Fruit fly (Drosophila melanogaster): ENCODE measurements around the gene RecQ4.

Gene RecQ4

DNA sequence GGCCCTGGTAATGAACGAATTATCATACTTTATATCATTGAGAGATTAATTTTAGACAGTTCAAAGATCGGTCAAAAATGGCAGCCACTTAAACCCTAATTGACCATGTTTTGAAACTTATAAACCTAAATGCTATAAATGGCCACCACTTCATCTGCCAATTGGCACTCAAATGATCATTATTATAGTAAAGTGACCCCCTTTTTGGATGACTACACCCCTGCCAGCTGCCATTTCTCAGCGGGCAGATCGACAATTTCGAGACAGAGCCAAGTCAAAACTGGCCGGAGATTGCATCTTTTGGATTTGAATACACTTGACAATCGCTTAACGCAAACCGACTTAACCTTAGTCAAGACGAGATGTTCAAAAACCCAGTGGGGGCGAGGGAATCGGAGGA, 19.6 kb downstream of the RecQ4 start:
- TF ChIP-seq psq (optimal IDR thresholded peaks at IDR 0.05) = no peak
- TF ChIP-seq insv (optimal IDR thresholded peaks at IDR 0.05) = no peak
- no peak for TF ChIP-seq h (optimal IDR thresholded peaks at IDR 0.05)
- TF ChIP-seq Sin3A (optimal IDR thresholded peaks at IDR 0.05) = no peak
- no peak for TF ChIP-seq Myc (optimal IDR thresholded peaks at IDR 0.05)

- TF ChIP-seq Sin3A (optimal IDR thresholded peaks at IDR 0.05) = no peak
- TF ChIP-seq ttk (optimal IDR thresholded peaks at IDR 0.05) = no peak
- TF ChIP-seq h (optimal IDR thresholded peaks at IDR 0.05) = no peak
- no peak for TF ChIP-seq Myc (optimal IDR thresholded peaks at IDR 0.05)
- no peak for TF ChIP-seq insv (optimal IDR thresholded peaks at IDR 0.05)
- TF ChIP-seq psq (optimal IDR thresholded peaks at IDR 0.05) = no peak
These were observed 20.5 kb downstream of the RecQ4 start for dm6 chr3L:8155324-8155723.

DNA sequence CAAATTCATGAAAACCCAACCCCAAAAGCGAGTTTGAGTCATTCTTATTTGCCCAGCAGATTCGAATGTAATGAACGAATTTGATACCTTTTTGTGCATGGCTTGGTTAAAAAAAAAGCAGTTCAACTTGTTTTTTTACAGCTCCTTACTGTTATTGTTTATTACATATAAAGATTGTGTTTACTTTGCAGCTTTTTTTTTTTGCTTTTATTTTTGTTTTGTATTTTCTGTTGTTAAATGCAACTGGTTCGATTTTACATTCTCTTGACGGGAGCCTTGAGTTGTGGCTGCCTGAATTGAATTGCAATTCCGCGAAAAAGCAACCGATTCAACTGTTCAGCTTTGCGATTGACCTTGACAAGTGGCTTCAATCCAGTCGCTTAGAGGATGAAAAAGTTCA, 21.2 kb downstream of the RecQ4 start:
- TF ChIP-seq psq (optimal IDR thresholded peaks at IDR 0.05) (no peak), ttk (optimal IDR thresholded peaks at IDR 0.05) (no peak)

dm6 chr3L:8153206-8153996, 22.4 kb downstream of the RecQ4 start:
- no peak for TF ChIP-seq insv (optimal IDR thresholded peaks at IDR 0.05)
- no peak for TF ChIP-seq psq (optimal IDR thresholded peaks at IDR 0.05)
- TF ChIP-seq ttk (optimal IDR thresholded peaks at IDR 0.05) = no peak
- TF ChIP-seq Sin3A (optimal IDR thresholded peaks at IDR 0.05) = no peak
- no peak for TF ChIP-seq Myc (optimal IDR thresholded peaks at IDR 0.05)
- TF ChIP-seq h (optimal IDR thresholded peaks at IDR 0.05) = no peak

DNA sequence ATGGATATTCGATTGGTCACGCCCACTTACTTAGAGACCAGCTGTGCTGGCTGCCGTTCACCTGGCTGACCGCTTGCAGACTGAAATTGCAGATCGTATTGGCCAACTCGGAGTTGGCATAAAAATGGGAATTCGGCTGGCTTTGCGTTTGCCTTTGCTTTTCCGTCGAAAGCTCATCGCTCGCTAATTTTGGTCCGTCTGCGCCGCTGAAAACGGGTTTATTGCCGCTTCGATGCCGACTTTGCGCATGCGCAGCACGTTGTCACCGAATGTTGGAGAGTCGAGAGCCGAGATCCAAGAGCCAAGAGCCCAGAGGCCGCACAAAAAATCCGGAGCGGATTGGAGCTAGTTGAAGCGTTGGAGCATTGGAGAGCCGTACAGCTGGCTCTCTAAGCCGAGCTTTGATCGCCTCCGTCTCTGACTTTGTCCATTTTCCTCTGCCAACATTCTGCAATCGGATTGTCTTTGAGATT, 24.0 kb downstream of the RecQ4 start, which contains the start of gene CG13676:
Gene CG13676 (minus strand): TSS at position 87 of the 473 bp plus-strand sequence.
- TF ChIP-seq ttk (optimal IDR thresholded peaks at IDR 0.05) (no peak), Sin3A (optimal IDR thresholded peaks at IDR 0.05) (no peak)

- TF ChIP-seq ttk (optimal IDR thresholded peaks at IDR 0.05) (no peak), h (optimal IDR thresholded peaks at IDR 0.05) (no peak), Myc (optimal IDR thresholded peaks at IDR 0.05) (no peak), insv (optimal IDR thresholded peaks at IDR 0.05) (no peak), psq (optimal IDR thresholded peaks at IDR 0.05) (no peak)
These were observed 25.0 kb downstream of the RecQ4 start for dm6 chr3L:8150812-8151211.

DNA sequence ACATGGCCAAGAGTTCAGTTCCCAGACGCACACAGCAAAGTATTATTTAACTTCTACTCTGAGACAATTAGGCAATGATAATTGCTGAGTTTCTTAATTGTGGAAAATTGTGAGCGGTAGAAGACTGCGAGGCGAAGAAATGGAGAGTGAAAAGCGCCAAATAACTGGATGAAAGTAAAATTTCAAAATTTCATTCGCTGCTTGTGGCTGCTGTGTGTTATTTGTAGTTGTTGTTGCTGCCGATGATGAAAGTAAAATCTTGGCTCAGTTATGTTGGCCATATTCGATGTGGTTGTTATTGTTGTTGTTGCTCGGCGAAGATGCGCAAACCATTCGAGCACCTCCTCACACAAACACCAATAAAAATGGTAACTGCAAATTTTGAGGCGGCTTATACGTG, 25.5 kb downstream of the RecQ4 start:
- no peak for TF ChIP-seq psq (optimal IDR thresholded peaks at IDR 0.05)
- TF ChIP-seq ttk (optimal IDR thresholded peaks at IDR 0.05) = no peak
- no peak for TF ChIP-seq Sin3A (optimal IDR thresholded peaks at IDR 0.05)
- no peak for TF ChIP-seq Myc (optimal IDR thresholded peaks at IDR 0.05)
- TF ChIP-seq h (optimal IDR thresholded peaks at IDR 0.05) = no peak

- TF ChIP-seq Myc (optimal IDR thresholded peaks at IDR 0.05) = no peak
- no peak for TF ChIP-seq ttk (optimal IDR thresholded peaks at IDR 0.05)
- TF ChIP-seq psq (optimal IDR thresholded peaks at IDR 0.05) = no peak
- no peak for TF ChIP-seq insv (optimal IDR thresholded peaks at IDR 0.05)
- no peak for TF ChIP-seq Sin3A (optimal IDR thresholded peaks at IDR 0.05)
- TF ChIP-seq h (optimal IDR thresholded peaks at IDR 0.05) = no peak
These were observed 38.3 kb downstream of the RecQ4 start, which contains the start of the genes Setx and mus301 for dm6 chr3L:8137448-8137906. Setx (minus strand) TSS chr3L:8137498. mus301 (plus strand) TSS chr3L:8137808.

DNA sequence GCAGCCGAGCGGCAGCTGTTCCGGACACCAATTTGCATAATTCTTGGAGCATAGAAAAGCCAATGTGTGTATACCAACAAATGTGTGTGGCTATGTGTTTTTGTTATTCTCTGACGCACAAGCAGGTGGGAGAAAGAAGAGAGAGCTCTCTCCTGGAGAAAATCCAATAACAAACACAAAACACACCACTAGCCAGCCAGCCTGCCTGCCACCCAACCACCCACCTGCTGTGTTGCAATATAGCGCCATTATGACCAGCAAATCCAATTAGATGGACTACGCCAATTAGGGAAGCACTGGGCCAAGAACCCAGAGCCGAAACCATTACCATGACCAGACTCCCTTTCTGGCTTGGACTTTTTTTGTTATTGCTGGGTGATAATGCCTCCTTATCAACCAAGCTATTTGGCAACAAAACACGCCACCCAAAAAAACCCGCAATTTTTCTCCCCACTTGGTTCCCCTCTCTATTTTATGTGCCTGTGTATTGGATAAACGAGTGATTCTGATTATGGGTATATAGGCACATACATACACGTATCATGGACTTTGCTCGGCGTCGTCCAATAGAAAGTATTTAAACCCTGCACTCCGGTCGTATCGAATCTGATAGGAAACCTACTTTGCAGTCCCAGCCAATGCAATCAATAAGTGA, 47.3 kb downstream of the RecQ4 start:
- TF ChIP-seq ttk (optimal IDR thresholded peaks at IDR 0.05) (no peak), psq (optimal IDR thresholded peaks at IDR 0.05) (no peak), Myc (optimal IDR thresholded peaks at IDR 0.05) (no peak)

DNA sequence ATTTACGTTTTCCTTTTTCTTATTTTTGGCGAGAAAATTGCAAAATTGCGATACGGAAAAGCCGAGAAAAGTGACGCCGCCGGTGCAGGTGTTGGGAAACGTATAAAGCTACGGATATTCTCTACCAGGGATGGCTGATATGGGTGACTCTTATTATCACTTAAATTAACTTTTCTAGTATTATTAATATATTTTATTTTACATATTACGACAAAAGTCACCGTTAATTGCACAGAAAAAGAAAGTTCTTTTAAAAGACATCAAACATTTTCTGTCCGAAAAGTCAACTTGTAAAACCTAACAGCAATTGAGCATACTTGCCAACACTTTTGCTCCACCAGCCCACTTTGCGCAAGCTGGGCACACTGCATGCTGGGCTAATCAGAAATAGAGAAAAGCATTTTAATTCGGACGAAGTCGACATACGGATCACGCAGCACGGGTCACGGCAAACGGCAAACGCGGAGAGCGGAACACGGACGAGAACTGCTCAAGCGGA, 48.0 kb downstream of the RecQ4 start, which contains the start of the genes Cds and Uba2:
Gene Cds (plus strand): TSS at position 51 of the 499 bp plus-strand sequence.
Gene Uba2 (minus strand): TSS at position 107 of the 499 bp plus-strand sequence.
- no peak for TF ChIP-seq ttk (optimal IDR thresholded peaks at IDR 0.05)
- no peak for TF ChIP-seq psq (optimal IDR thresholded peaks at IDR 0.05)
- no peak for TF ChIP-seq Sin3A (optimal IDR thresholded peaks at IDR 0.05)
- TF ChIP-seq h (optimal IDR thresholded peaks at IDR 0.05) = no peak
- no peak for TF ChIP-seq insv (optimal IDR thresholded peaks at IDR 0.05)
- no peak for TF ChIP-seq Myc (optimal IDR thresholded peaks at IDR 0.05)

- no peak for TF ChIP-seq psq (optimal IDR thresholded peaks at IDR 0.05)
- no peak for TF ChIP-seq ttk (optimal IDR thresholded peaks at IDR 0.05)
These were observed 51.1 kb downstream of the RecQ4 start, which contains the start of the genes CG7550 and mRpL36 for dm6 chr3L:8124481-8125359. CG7550 (minus strand) TSS chr3L:8124531. mRpL36 (minus strand) TSS chr3L:8125132.

DNA sequence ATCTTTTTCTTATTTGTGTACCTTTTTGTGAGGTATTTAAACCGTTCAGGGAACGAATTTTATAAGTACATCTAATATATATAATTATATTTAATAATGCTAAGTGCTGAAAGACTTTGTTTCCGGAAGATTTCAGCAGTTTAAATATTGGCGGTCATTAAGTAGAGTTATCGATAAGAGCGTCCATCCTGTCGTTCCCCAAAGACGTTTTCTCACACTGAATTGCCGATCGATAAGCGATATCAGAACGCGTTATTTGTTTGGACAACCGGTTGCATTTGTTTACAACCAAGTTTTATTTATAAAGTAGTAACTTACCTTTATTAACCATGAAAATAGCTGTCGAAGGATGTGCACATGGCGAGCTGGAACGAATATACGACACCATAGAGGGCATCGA, 54.2 kb downstream of the RecQ4 start, which contains the start of gene ldbr:
Gene ldbr (plus strand): TSS at position 238 of the 400 bp plus-strand sequence.
- TF ChIP-seq Sin3A (optimal IDR thresholded peaks at IDR 0.05) (no peak), h (optimal IDR thresholded peaks at IDR 0.05) (no peak), insv (optimal IDR thresholded peaks at IDR 0.05) (no peak)

All from Kc167 (cell line).